Fruit fly (Drosophila melanogaster) whole organism, embryonic: ENCODE results near the gene CG15408.

Experiments
- Antp ChIP-seq: fragments of 200-800 bp; sonication (Bioruptor generic); optimal IDR thresholded peaks from 3 replicates; lab custom pipeline; 2016; ENCODE audit warnings: missing biosample characterization, missing genetic modification characterization
- C15 ChIP-seq: fragments of 200-800 bp; sonication (Bioruptor generic); IDR thresholded peaks from 3 replicates; pipeline ENCODE4 v1.3.6; 2022; ENCODE audit warnings: missing biosample characterization, missing genetic modification characterization
- CG11398 ChIP-seq: fragments of 200-800 bp; sonication (Bioruptor generic); optimal IDR thresholded peaks from 2 replicates; lab custom pipeline; 2016; ENCODE audit warnings: missing biosample characterization, missing genetic modification characterization
- CG16779 ChIP-seq: fragments of 200-800 bp; sonication (Bioruptor generic); IDR thresholded peaks from 2 replicates; pipeline ENCODE4 v1.3.6; 2022; ENCODE audit warnings: missing biosample characterization, missing genetic modification characterization
- CG16813 ChIP-seq: fragments of 200-800 bp; sonication (Bioruptor generic); IDR thresholded peaks from 3 replicates; pipeline ENCODE4 v1.3.6; 2022; ENCODE audit warnings: missing biosample characterization, missing genetic modification characterization; ENCODE audit not compliant: partially characterized antibody
- CG17359 ChIP-seq: fragments of 200-800 bp; sonication (Bioruptor generic); optimal IDR thresholded peaks from 3 replicates; lab custom pipeline; 2018; ENCODE audit warnings: missing biosample characterization, mild to moderate bottlenecking, missing genetic modification characterization, moderate library complexity
- CG17912 ChIP-seq: fragments of 200-800 bp; sonication (Bioruptor generic); optimal IDR thresholded peaks from 2 replicates; lab custom pipeline; 2018; ENCODE audit warnings: missing biosample characterization, mild to moderate bottlenecking, missing genetic modification characterization
- CG18599 ChIP-seq: fragments of 200-800 bp; sonication (Bioruptor generic); optimal IDR thresholded peaks from 3 replicates; lab custom pipeline; 2017; ENCODE audit warnings: missing biosample characterization, missing genetic modification characterization, mild to moderate bottlenecking, moderate library complexity, missing genetic modification reagents
- CG2199 ChIP-seq: fragments of 200-800 bp; sonication (Bioruptor generic); IDR thresholded peaks from 3 replicates; pipeline ENCODE4 v1.3.6; 2022; ENCODE audit warnings: missing biosample characterization, missing genetic modification characterization
- CG2202 ChIP-seq: fragments of 200-800 bp; sonication (Bioruptor generic); optimal IDR thresholded peaks from 2 replicates; lab custom pipeline; 2018; ENCODE audit warnings: missing biosample characterization, mild to moderate bottlenecking, missing genetic modification characterization
- CG2712 ChIP-seq: fragments of 200-800 bp; optimal IDR thresholded peaks from 3 replicates; lab custom pipeline; 2019; ENCODE audit warnings: missing biosample characterization, mild to moderate bottlenecking, missing genetic modification characterization, moderate library complexity
- CG3065 ChIP-seq: fragments of 200-800 bp; sonication (Bioruptor generic); optimal IDR thresholded peaks from 2 replicates; lab custom pipeline; 2016; ENCODE audit warnings: missing biosample characterization, missing genetic modification characterization
- CG3163 ChIP-seq: fragments of 200-800 bp; sonication (Bioruptor generic); optimal IDR thresholded peaks from 3 replicates; lab custom pipeline; 2016; ENCODE audit warnings: missing biosample characterization, missing genetic modification characterization
- CG3407 ChIP-seq: fragments of 200-800 bp; sonication (Bioruptor generic); optimal IDR thresholded peaks from 2 replicates; lab custom pipeline; 2018; ENCODE audit warnings: missing biosample characterization, mild to moderate bottlenecking, missing genetic modification characterization
- CG4820 ChIP-seq: fragments of 200-800 bp; sonication (Bioruptor generic); optimal IDR thresholded peaks from 3 replicates; lab custom pipeline; 2016; ENCODE audit warnings: missing biosample characterization, missing genetic modification characterization
- CG6254 ChIP-seq: fragments of 200-800 bp; sonication (Bioruptor generic); optimal IDR thresholded peaks from 3 replicates; lab custom pipeline; 2017; ENCODE audit warnings: mild to moderate bottlenecking, missing biosample characterization, missing genetic modification reagents, missing genetic modification characterization
- CG8281 ChIP-seq: fragments of 200-800 bp; sonication (Bioruptor generic); optimal IDR thresholded peaks from 2 replicates; lab custom pipeline; 2018; ENCODE audit warnings: missing biosample characterization, mild to moderate bottlenecking, missing genetic modification characterization, moderate library complexity
- CG9727 ChIP-seq: fragments of 200-800 bp; sonication (Bioruptor generic); optimal IDR thresholded peaks from 3 replicates; lab custom pipeline; 2017; ENCODE audit warnings: missing biosample characterization, mild to moderate bottlenecking, missing genetic modification characterization
- Dbx ChIP-seq: fragments of 200-800 bp; sonication (Bioruptor generic); IDR thresholded peaks from 3 replicates; pipeline ENCODE4 v1.3.6; 2022; ENCODE audit warnings: missing biosample characterization, missing genetic modification characterization
- Dip2 ChIP-seq: fragments of 200-800 bp; sonication (Bioruptor generic); IDR thresholded peaks from 2 replicates; pipeline ENCODE4 v1.3.6; 2022; ENCODE audit warnings: missing biosample characterization, missing genetic modification characterization
- HLH3B ChIP-seq: fragments of 200-800 bp; sonication (Bioruptor generic); IDR thresholded peaks from 2 replicates; pipeline ENCODE4 v1.3.6; 2022; ENCODE audit warnings: missing biosample characterization, missing genetic modification characterization
- Kr ChIP-seq: fragments of 200-800 bp; sonication (Bioruptor generic); optimal IDR thresholded peaks from 2 replicates; lab custom pipeline; 2017; ENCODE audit warnings: missing biosample characterization, mild to moderate bottlenecking, missing genetic modification characterization
- Lim3 ChIP-seq: fragments of 200-800 bp; sonication (Bioruptor generic); IDR thresholded peaks from 2 replicates; pipeline ENCODE4 v1.3.6; 2022; ENCODE audit warnings: missing biosample characterization, missing genetic modification characterization
- Lpt ChIP-seq: fragments of >200 bp; optimal IDR thresholded peaks from 2 replicates; lab custom pipeline; 2018; ENCODE audit warnings: missing biosample characterization, missing genetic modification characterization
- MESR4 ChIP-seq: fragments of 200-800 bp; sonication (Bioruptor generic); optimal IDR thresholded peaks from 2 replicates; lab custom pipeline; 2018; ENCODE audit warnings: missing biosample characterization, mild to moderate bottlenecking, missing genetic modification characterization, moderate library complexity
- Meics ChIP-seq: fragments of 200-800 bp; sonication (Bioruptor generic); optimal IDR thresholded peaks from 2 replicates; lab custom pipeline; 2017; ENCODE audit warnings: missing biosample characterization, mild to moderate bottlenecking, missing genetic modification characterization
- NK7.1 ChIP-seq: fragments of 200-800 bp; sonication (Bioruptor generic); optimal IDR thresholded peaks from 3 replicates; lab custom pipeline; 2016; ENCODE audit warnings: missing biosample characterization, missing genetic modification characterization
- Opbp ChIP-seq: fragments of 200-800 bp; sonication (Bioruptor generic); IDR thresholded peaks from 3 replicates; pipeline ENCODE4 v1.3.6; 2022; ENCODE audit warnings: missing biosample characterization, missing genetic modification characterization; ENCODE audit not compliant: partially characterized antibody
- Scr ChIP-seq: fragments of 200-800 bp; sonication (Bioruptor generic); IDR thresholded peaks from 2 replicates; pipeline ENCODE4 v1.3.6; 2022; ENCODE audit warnings: missing biosample characterization, missing genetic modification characterization; ENCODE audit not compliant: partially characterized antibody
- YL-1 ChIP-seq: fragments of 200-800 bp; sonication (Bioruptor generic); optimal IDR thresholded peaks from 3 replicates; lab custom pipeline; 2017; ENCODE audit warnings: missing biosample characterization, mild to moderate bottlenecking, missing genetic modification characterization
- ato ChIP-seq: fragments of 200-800 bp; sonication (Bioruptor generic); IDR thresholded peaks from 2 replicates; pipeline ENCODE4 v1.3.6; 2022; ENCODE audit warnings: missing biosample characterization, missing genetic modification characterization; ENCODE audit not compliant: partially characterized antibody
- chif ChIP-seq, 2 experiments: fragments of 200-800 bp; sonication (Bioruptor generic); optimal IDR thresholded peaks; 3 replicates each; lab custom pipeline; 2016; ENCODE audit warnings: missing biosample characterization in 2 of 2, missing genetic modification characterization in 2 of 2
- dmrt11E ChIP-seq: fragments of 200-800 bp; sonication (Bioruptor generic); optimal IDR thresholded peaks from 3 replicates; lab custom pipeline; 2018; ENCODE audit warnings: missing biosample characterization, mild to moderate bottlenecking, missing genetic modification characterization, moderate library complexity
- eve ChIP-seq, 2 experiments: fragments of >200 bp; optimal IDR thresholded peaks; 2 replicates each; lab custom pipeline; 2017; ENCODE audit warnings: missing biosample characterization in 2 of 2, missing genetic modification characterization in 2 of 2
- gce ChIP-seq: fragments of 200-800 bp; sonication (Bioruptor generic); IDR thresholded peaks from 3 replicates; pipeline ENCODE4 v1.3.6; 2022; ENCODE audit warnings: missing biosample characterization, missing genetic modification characterization
- ham ChIP-seq: fragments of 200-800 bp; sonication (Bioruptor generic); IDR thresholded peaks from 2 replicates; pipeline ENCODE4 v1.3.6; 2022; ENCODE audit warnings: missing biosample characterization, missing genetic modification characterization
- hth ChIP-seq: fragments of >200 bp; optimal IDR thresholded peaks from 2 replicates; lab custom pipeline; 2017; ENCODE audit warnings: inconsistent platforms
- knrl ChIP-seq: fragments of 200-800 bp; sonication (Bioruptor generic); IDR thresholded peaks from 3 replicates; pipeline ENCODE4 v1.3.6; 2022; ENCODE audit warnings: missing biosample characterization, missing genetic modification characterization; ENCODE audit not compliant: partially characterized antibody
- lilli ChIP-seq: fragments of 200-800 bp; sonication (Bioruptor generic); optimal IDR thresholded peaks from 3 replicates; lab custom pipeline; 2016; ENCODE audit warnings: missing biosample characterization, missing genetic modification characterization
- lola ChIP-seq, 3 experiments: fragments of >200 bp in 2 of 3; fragments of 200-800 bp in 1 of 3; sonication (Bioruptor generic) in 1 of 3; optimal IDR thresholded peaks; 2 replicates each; lab custom pipeline; 2017 to 2019; ENCODE audit warnings: missing biosample characterization in 3 of 3, missing genetic modification characterization in 3 of 3, mild to moderate bottlenecking in 1 of 3, moderate library complexity in 1 of 3
- phol ChIP-seq: fragments of 200-800 bp; sonication (Bioruptor generic); optimal IDR thresholded peaks from 3 replicates; lab custom pipeline; 2018; ENCODE audit warnings: missing biosample characterization, mild to moderate bottlenecking, missing genetic modification characterization, moderate library complexity
- row ChIP-seq: fragments of 200-800 bp; sonication (Bioruptor generic); IDR thresholded peaks from 3 replicates; pipeline ENCODE4 v1.3.6; 2022; ENCODE audit warnings: missing biosample characterization, missing genetic modification characterization
- sens-2 ChIP-seq: fragments of 200-800 bp; sonication (Bioruptor generic); IDR thresholded peaks from 2 replicates; pipeline ENCODE4 v1.3.6; 2022; ENCODE audit warnings: missing biosample characterization, missing genetic modification characterization
- seq ChIP-seq: fragments of 200-800 bp; sonication (Bioruptor generic); IDR thresholded peaks from 2 replicates; pipeline ENCODE4 v1.3.6; 2022; ENCODE audit warnings: missing biosample characterization, missing genetic modification characterization
- sob ChIP-seq: fragments of 200-800 bp; sonication (Bioruptor generic); IDR thresholded peaks from 2 replicates; pipeline ENCODE4 v1.3.6; 2022; ENCODE audit warnings: missing biosample characterization, missing genetic modification characterization
- stc ChIP-seq: fragments of 200-800 bp; sonication (Bioruptor generic); IDR thresholded peaks from 2 replicates; pipeline ENCODE4 v1.3.6; 2022; ENCODE audit warnings: missing biosample characterization, missing genetic modification characterization
- twi ChIP-seq: fragments of 200-800 bp; optimal IDR thresholded peaks from 2 replicates; lab custom pipeline; 2019; ENCODE audit warnings: missing biosample characterization, mild to moderate bottlenecking, missing genetic modification characterization, moderate library complexity
- vfl ChIP-seq: fragments of 200-800 bp; sonication (Bioruptor generic); optimal IDR thresholded peaks from 2 replicates; lab custom pipeline; 2016; ENCODE audit warnings: missing biosample characterization, missing genetic modification characterization
- zen2 ChIP-seq: fragments of 200-800 bp; sonication (Bioruptor generic); IDR thresholded peaks from 3 replicates; pipeline ENCODE4 v1.3.6; 2022; ENCODE audit warnings: missing biosample characterization, missing genetic modification characterization; ENCODE audit not compliant: partially characterized antibody

Gene CG15408

DNA sequence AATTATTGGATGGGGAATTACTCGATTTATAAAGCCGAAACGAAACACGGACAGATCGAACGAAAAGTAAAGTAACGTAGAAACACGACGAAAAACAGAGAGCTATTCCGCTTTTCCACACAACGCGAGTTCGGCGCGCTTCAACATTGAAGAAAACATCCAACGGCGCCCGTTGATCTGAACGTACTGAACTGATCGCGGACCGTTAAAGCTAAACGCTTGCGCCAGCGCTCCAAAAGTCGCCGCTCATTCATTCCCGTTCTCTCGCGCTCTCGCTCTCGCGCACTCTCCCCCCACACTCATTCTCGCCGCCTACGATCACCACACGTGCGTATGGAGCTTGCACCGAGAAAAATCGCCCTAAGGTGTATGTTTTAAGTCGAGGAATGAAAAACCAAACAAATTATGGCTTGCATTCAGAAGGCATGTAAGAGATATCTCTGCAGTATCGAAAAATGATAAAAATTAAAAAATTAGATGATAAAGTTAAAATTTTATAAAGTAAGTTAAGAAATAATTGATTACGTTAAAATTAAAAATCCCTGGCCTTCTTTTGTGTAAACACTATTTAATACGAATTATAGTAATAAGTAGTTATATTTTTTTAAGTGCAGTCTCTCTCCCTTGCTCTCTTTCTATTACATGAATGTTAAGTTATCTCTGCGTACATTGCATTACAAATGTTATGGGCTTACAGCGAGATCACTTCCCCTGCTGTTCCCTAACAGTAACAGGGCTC is 22.2 kb downstream of the CG15408 start, which contains the start of gene E23 (continued):
- peak; percentile 98 for TF ChIP-seq stc (GFP tag; lab: Robert Waterston, UW)
- TF ChIP-seq CG6254 (GFP tag; lab: Kevin White, UChicago): peak; percentile 97
- peak; percentile 92 for TF ChIP-seq Antp (GFP tag; lab: Kevin White, UChicago)
- TF ChIP-seq gce (GFP tag; lab: Robert Waterston, UW): peak; percentile 94
- peak; percentile 95 for TF ChIP-seq Lim3 (GFP tag; lab: Robert Waterston, UW)
- no peak for TF ChIP-seq hth (lab: Kevin White, UChicago)
- peak; percentile 92 for TF ChIP-seq ham (GFP tag; lab: Robert Waterston, UW)
- TF ChIP-seq CG18599 (GFP tag; lab: Kevin White, UChicago): peak; percentile 98
- peak; percentile 98 for TF ChIP-seq seq (GFP tag; lab: Robert Waterston, UW)
- TF ChIP-seq CG3065 (GFP tag; lab: Kevin White, UChicago): peak; percentile 96
- peak; percentile 68 for TF ChIP-seq MESR4 (GFP tag; lab: Kevin White, UChicago)
- TF ChIP-seq Lpt (GFP tag; lab: Kevin White, UChicago): no peak
- peak; percentile 99 for TF ChIP-seq row (GFP tag; lab: Robert Waterston, UW)
- TF ChIP-seq Meics (GFP tag; lab: Kevin White, UChicago): peak; percentile 98
- peak; percentile 99 for TF ChIP-seq CG17359 (tag; lab: Kevin White, UChicago)
- TF ChIP-seq CG4820 (GFP tag; lab: Kevin White, UChicago): peak; percentile 98
- peak; percentile 99 for TF ChIP-seq phol (tag; lab: Kevin White, UChicago)
- peak; percentile 79 for TF ChIP-seq CG11398 (GFP tag; lab: Kevin White, UChicago)
- TF ChIP-seq CG3407: peak; percentile 98
- peak; percentile 93; the same call in 2 of the 3 replicates for TF ChIP-seq CG2199
- TF ChIP-seq CG2202: peak; percentile 99
- TF ChIP-seq Opbp: peak; percentile 69; the same call in 2 of the 3 replicates
- no peak for TF ChIP-seq CG16813 (GFP tag; lab: Robert Waterston, UW)
- TF ChIP-seq CG2712 (tag; lab: Kevin White, UChicago): peak; percentile 100
- TF ChIP-seq HLH3B (GFP tag; lab: Robert Waterston, UW): peak; percentile 98
- peak; percentile 94 for TF ChIP-seq sens-2
- peak; percentile 96 to 97 for TF ChIP-seq chif (GFP tag; optimal IDR thresholded peaks at IDR 0.05; lab: Kevin White, UChicago)
- TF ChIP-seq C15: peak; percentile 96
- peak; percentile 82 for TF ChIP-seq CG3163 (GFP tag; lab: Kevin White, UChicago)
- TF ChIP-seq lola (GFP tag; optimal IDR thresholded peaks at IDR 0.05; lab: Kevin White, UChicago): peak in 1 of 3 experiments; percentile 100
- TF ChIP-seq Kr: peak; percentile 83
- TF ChIP-seq CG9727 (GFP tag; lab: Kevin White, UChicago): peak; percentile 99
- peak; percentile 97 for TF ChIP-seq YL-1 (GFP tag; lab: Kevin White, UChicago)
- TF ChIP-seq eve (GFP tag; optimal IDR thresholded peaks at IDR 0.05; lab: Kevin White, UChicago): peak in 1 of 2 experiments; percentile 97
- TF ChIP-seq ato: peak; percentile 61; the same call in 1 of the 2 replicates
- TF ChIP-seq zen2: no peak; the same call in 2 of the 3 replicates
- peak; percentile 98 for TF ChIP-seq twi (tag; lab: Kevin White, UChicago)
- peak; percentile 91 for TF ChIP-seq NK7.1
- peak; percentile 74; the same call in 1 of the 2 replicates for TF ChIP-seq Dip2 (GFP tag; lab: Robert Waterston, UW)
- peak; percentile 97 for TF ChIP-seq CG17912 (GFP tag; lab: Kevin White, UChicago)
- TF ChIP-seq sob (GFP tag; lab: Robert Waterston, UW): peak; percentile 98
- peak; percentile 98 for TF ChIP-seq lilli (GFP tag; lab: Kevin White, UChicago)
- TF ChIP-seq Scr: no peak
- peak; percentile 94 for TF ChIP-seq CG16779
- TF ChIP-seq dmrt11E: peak; percentile 99
- TF ChIP-seq vfl (GFP tag; lab: Kevin White, UChicago): peak; percentile 97
- peak; percentile 92 for TF ChIP-seq CG8281
- TF ChIP-seq knrl (GFP tag; lab: Robert Waterston, UW): no peak; the same call in 2 of the 3 replicates
- TF ChIP-seq Dbx (GFP tag; lab: Robert Waterston, UW): peak; percentile 98
